Fruit fly (Drosophila melanogaster): ENCODE data around the gene Drs.

DNA sequence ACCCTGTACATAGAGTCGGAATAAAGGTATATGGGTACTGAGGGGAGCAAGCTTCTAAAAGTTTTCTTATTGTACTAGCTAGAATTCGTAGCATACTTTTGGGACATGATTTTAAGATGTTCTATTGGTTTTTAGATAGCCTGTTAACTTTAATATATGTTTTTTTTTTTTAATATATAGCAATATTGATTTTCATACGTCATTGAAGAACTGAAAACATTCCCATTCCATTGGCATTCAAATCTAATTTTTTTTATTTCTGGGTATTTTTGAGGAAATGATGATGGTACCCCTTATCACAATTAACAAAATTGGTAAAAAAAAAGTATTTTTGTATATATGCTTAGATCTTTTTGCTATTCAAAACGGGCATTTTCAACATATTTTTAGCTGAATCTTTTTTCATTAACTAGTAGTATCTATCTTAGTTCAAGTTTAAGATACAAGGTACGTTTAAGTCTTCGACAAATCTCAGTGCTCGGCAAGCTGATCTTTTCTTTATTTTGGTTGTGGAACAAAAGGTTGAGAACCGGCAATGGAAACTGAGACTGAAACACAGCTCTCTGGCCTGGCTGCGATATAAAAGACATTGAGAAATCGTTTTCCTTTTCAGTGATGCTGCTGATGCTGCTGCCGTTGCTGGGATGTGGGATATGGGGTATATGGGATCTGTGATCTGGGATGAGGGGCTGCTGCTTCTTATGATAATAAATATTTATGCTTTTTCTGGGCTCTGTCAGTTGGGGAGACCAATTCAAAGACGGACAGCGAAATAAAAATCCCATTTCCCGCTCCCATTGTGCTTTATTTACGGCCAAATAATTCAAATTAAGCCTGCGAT, 15.5 kb downstream of the Drs start:
- TF ChIP-seq usp (GFP tag; optimal IDR thresholded peaks at IDR 0.05) = no peak
- no peak for TF ChIP-seq CG8478 (optimal IDR thresholded peaks at IDR 0.05)
